Worm (Caenorhabditis elegans) whole organism, midembryonic: ENCODE measurements around the gene nhr-133.

Source experiments
- T22C8.4 ChIP-seq: fragments of 200-800 bp; sonication (Bioruptor generic); IDR thresholded peaks from 2 replicates; pipeline ENCODE4 v1.3.6; 2022; ENCODE audit warnings: missing genetic modification characterization, missing compliant biosample characterization
- flt-1 ChIP-seq: fragments of 200-800 bp; sonication (Bioruptor generic); IDR thresholded peaks from 2 replicates; pipeline ENCODE4 v1.3.6; 2022; ENCODE audit warnings: missing genetic modification characterization, missing compliant biosample characterization
- tab-1 ChIP-seq: fragments of 200-800 bp; sonication (Bioruptor generic); IDR thresholded peaks from 2 replicates; pipeline ENCODE4 v1.3.6; 2022; ENCODE audit warnings: missing genetic modification characterization, missing compliant biosample characterization
- ztf-23 ChIP-seq: fragments of 200-800 bp; sonication (Bioruptor generic); IDR thresholded peaks from 2 replicates; pipeline ENCODE4 v1.3.6; 2022; ENCODE audit warnings: missing genetic modification reagents, missing genetic modification characterization, missing compliant biosample characterization

- no peak for TF ChIP-seq tab-1
- no peak for TF ChIP-seq flt-1
- no peak for TF ChIP-seq ztf-23 (GFP tag; lab: Robert Waterston, UW)
- no peak for TF ChIP-seq T22C8.4 (GFP tag; lab: Robert Waterston, UW)
Observed at ce11 chrV:2204080-2204479, 7.8 kb downstream of the nhr-133 start, which contains the start of gene cyp-33C12.
